Worm (Caenorhabditis elegans) whole organism, L4 larva: ENCODE measurements around the gene lsm-8.

Experiments used
- ceh-28 ChIP-seq: fragments of 150-350 bp; optimal IDR thresholded peaks from 2 replicates; lab custom pipeline; 2014; ENCODE audit warnings: missing biosample characterization, missing genetic modification reagents, missing genetic modification characterization
- ces-1 ChIP-seq: fragments of 150-350 bp; sonication (generic microtip); optimal IDR thresholded peaks from 4 replicates; lab custom pipeline; 2014; ENCODE audit warnings: missing biosample characterization, missing genetic modification reagents, missing genetic modification characterization
- daf-16 ChIP-seq, 3 experiments: sonication (generic microtip); optimal IDR thresholded peaks; 2 replicates each; lab custom pipeline; 2016 to 2017; ENCODE audit warnings: missing genetic modification characterization in 3 of 3, missing genetic modification reagents in 3 of 3, mild to moderate bottlenecking in 2 of 3, missing compliant biosample characterization in 2 of 3, missing biosample characterization in 1 of 3, moderate library complexity in 1 of 3
- fos-1 ChIP-seq: fragments of 150-350 bp; optimal IDR thresholded peaks from 2 replicates; lab custom pipeline; 2014; ENCODE audit warnings: missing biosample characterization, missing genetic modification characterization
- lin-1 ChIP-seq: fragments of 200-800 bp; sonication (Bioruptor generic); IDR thresholded peaks from 2 replicates; pipeline ENCODE4 v1.3.6; 2022; ENCODE audit warnings: missing genetic modification reagents, missing genetic modification characterization, missing compliant biosample characterization
- lin-13 ChIP-seq: fragments of 150-350 bp; optimal IDR thresholded peaks from 2 replicates; lab custom pipeline; 2014; ENCODE audit warnings: missing biosample characterization, missing genetic modification reagents, missing genetic modification characterization
- nhr-11 ChIP-seq: fragments of 150-350 bp; optimal IDR thresholded peaks from 2 replicates; lab custom pipeline; 2014; ENCODE audit warnings: missing biosample characterization, missing genetic modification characterization
- nhr-6 ChIP-seq: fragments of 150-350 bp; optimal IDR thresholded peaks from 2 replicates; lab custom pipeline; 2014; ENCODE audit warnings: missing biosample characterization, missing genetic modification characterization
- pha-4 ChIP-seq, 2 experiments: fragments of 150-350 bp in 1 of 2; fragments of 200-800 bp in 1 of 2; sonication (Bioruptor generic) in 1 of 2; IDR thresholded peaks in 1 of 2; optimal IDR thresholded peaks in 1 of 2; 2 replicates each; pipeline versions ENCODE4 v1.3.6 to Lab custom; 2014 to 2022; ENCODE audit warnings: missing genetic modification characterization in 2 of 2, missing genetic modification reagents in 2 of 2, missing biosample characterization in 1 of 2, missing compliant biosample characterization in 1 of 2

ce11 chrIV:6372993-6373392, 46.7 kb downstream of the lsm-8 start, which contains the start of gene smg-3:
- TF ChIP-seq nhr-11 (tag; lab: Kevin White, UChicago) (no peak), fos-1 (no peak), lin-1 (GFP tag; lab: Robert Waterston, UW) (no peak), lin-13 (no peak), ces-1 (no peak), daf-16 (GFP tag; optimal IDR thresholded peaks at IDR 0.05; lab: Kevin White, UChicago) (no peak), daf-16 (tag; optimal IDR thresholded peaks at IDR 0.05; lab: Kevin White, UChicago) (no peak), ceh-28 (no peak), nhr-6 (tag; lab: Kevin White, UChicago) (no peak), pha-4 (GFP tag; IDR thresholded peaks at IDR 0.05; lab: Robert Waterston, UW) (no peak), pha-4 (tag; optimal IDR thresholded peaks at IDR 0.05; lab: Kevin White, UChicago) (no peak)
